Fruit fly (Drosophila melanogaster) whole organism, adult: Measurements from ENCODE around the gene CG13698.

Experiments used
- CG14711 ChIP-seq: fragments of 200-800 bp; sonication (Bioruptor generic); optimal IDR thresholded peaks from 2 replicates; lab custom pipeline; 2018; ENCODE audit warnings: missing biosample characterization, mild to moderate bottlenecking, missing genetic modification characterization, moderate library complexity
- CG5204 ChIP-seq: fragments of 200-800 bp; sonication (Bioruptor generic); optimal IDR thresholded peaks from 2 replicates; lab custom pipeline; 2016; ENCODE audit warnings: missing biosample characterization, missing genetic modification characterization
- Clk ChIP-seq: fragments of 200-800 bp; sonication (Bioruptor generic); optimal IDR thresholded peaks from 2 replicates; lab custom pipeline; 2017; ENCODE audit warnings: missing biosample characterization, missing genetic modification characterization
- Hr96 ChIP-seq: fragments of 200-800 bp; sonication (Bioruptor generic); optimal IDR thresholded peaks from 2 replicates; lab custom pipeline; 2016; ENCODE audit warnings: missing biosample characterization, missing genetic modification characterization
- cic ChIP-seq: fragments of 200-800 bp; sonication (Bioruptor generic); optimal IDR thresholded peaks from 2 replicates; lab custom pipeline; 2017; ENCODE audit warnings: missing biosample characterization, mild to moderate bottlenecking, missing genetic modification characterization, moderate library complexity
- cnc ChIP-seq, 2 experiments: fragments of >200 bp; optimal IDR thresholded peaks; 2 replicates each; lab custom pipeline; 2017
- kay ChIP-seq: fragments of 200-800 bp; sonication (Bioruptor generic); peaks from one replicate; lab custom pipeline; 2016; ENCODE audit warnings: missing biosample characterization, missing genetic modification characterization, borderline replicate concordance
- tj ChIP-seq: fragments of 200-800 bp; sonication (Bioruptor generic); optimal IDR thresholded peaks from 3 replicates; lab custom pipeline; 2017; ENCODE audit warnings: missing biosample characterization, mild to moderate bottlenecking, missing genetic modification characterization, moderate library complexity

- TF ChIP-seq Clk (GFP tag; lab: Kevin White, UChicago) (no peak), cnc (optimal IDR thresholded peaks at IDR 0.05; lab: Kevin White, UChicago) (no peak), CG5204 (GFP tag; lab: Kevin White, UChicago) (no peak), tj (GFP tag; lab: Kevin White, UChicago) (no peak), cic (GFP tag; lab: Kevin White, UChicago) (no peak), kay (GFP tag; lab: Kevin White, UChicago) (no peak), CG14711 (tag; lab: Kevin White, UChicago) (no peak), Hr96 (no peak)
These were observed 37.0 kb upstream of the CG13698 start for dm6 chr3L:18142969-18143368.
